Fruit fly (Drosophila melanogaster) whole organism, embryonic: ENCODE measurements around the gene CG7634.

Source experiments
- CG10959 ChIP-seq: fragments of 200-800 bp; sonication (Bioruptor generic); IDR thresholded peaks from 2 replicates; pipeline ENCODE4 v1.3.6; 2022; ENCODE audit warnings: missing biosample characterization, missing genetic modification characterization
- CG12769 ChIP-seq: fragments of 200-800 bp; sonication (Bioruptor generic); optimal IDR thresholded peaks from 2 replicates; lab custom pipeline; 2019; ENCODE audit warnings: missing biosample characterization, mild to moderate bottlenecking, missing genetic modification characterization, moderate library complexity
- CG17385 ChIP-seq: fragments of 200-800 bp; sonication (Bioruptor generic); optimal IDR thresholded peaks from 3 replicates; lab custom pipeline; 2018; ENCODE audit warnings: missing biosample characterization, mild to moderate bottlenecking, missing genetic modification characterization
- CG30020 ChIP-seq: fragments of 200-800 bp; optimal IDR thresholded peaks from 2 replicates; lab custom pipeline; 2019; ENCODE audit warnings: missing biosample characterization, mild to moderate bottlenecking, missing genetic modification characterization, moderate library complexity
- CG30431 ChIP-seq: fragments of 200-800 bp; sonication (Bioruptor generic); optimal IDR thresholded peaks from 2 replicates; lab custom pipeline; 2017; ENCODE audit warnings: missing biosample characterization, missing genetic modification characterization
- CG33213 ChIP-seq: fragments of 200-800 bp; sonication (Bioruptor generic); optimal IDR thresholded peaks from 3 replicates; lab custom pipeline; 2016; ENCODE audit warnings: missing biosample characterization, missing genetic modification characterization
- CG3995 ChIP-seq: fragments of 200-800 bp; sonication (Bioruptor generic); optimal IDR thresholded peaks from 3 replicates; lab custom pipeline; 2016; ENCODE audit warnings: missing biosample characterization, missing genetic modification characterization
- CG4282 ChIP-seq: fragments of 200-800 bp; sonication (Bioruptor generic); optimal IDR thresholded peaks from 2 replicates; lab custom pipeline; 2016; ENCODE audit warnings: missing biosample characterization, missing genetic modification characterization
- CG4617 ChIP-seq: fragments of 200-800 bp; sonication (Bioruptor generic); optimal IDR thresholded peaks from 3 replicates; lab custom pipeline; 2016; ENCODE audit warnings: missing biosample characterization, missing genetic modification characterization, borderline replicate concordance
- CG8281 ChIP-seq: fragments of 200-800 bp; sonication (Bioruptor generic); optimal IDR thresholded peaks from 2 replicates; lab custom pipeline; 2018; ENCODE audit warnings: missing biosample characterization, mild to moderate bottlenecking, missing genetic modification characterization, moderate library complexity
- CG9609 ChIP-seq: fragments of 200-800 bp; sonication (Bioruptor generic); optimal IDR thresholded peaks from 3 replicates; lab custom pipeline; 2016; ENCODE audit warnings: missing biosample characterization, missing genetic modification characterization
- CG9727 ChIP-seq: fragments of 200-800 bp; sonication (Bioruptor generic); optimal IDR thresholded peaks from 3 replicates; lab custom pipeline; 2017; ENCODE audit warnings: missing biosample characterization, mild to moderate bottlenecking, missing genetic modification characterization
- CG9797 ChIP-seq: fragments of 200-800 bp; sonication (Bioruptor generic); optimal IDR thresholded peaks from 3 replicates; lab custom pipeline; 2018; ENCODE audit warnings: missing biosample characterization, mild to moderate bottlenecking, missing genetic modification characterization
- CTCF ChIP-seq: fragments of 200-800 bp; sonication (Bioruptor generic); optimal IDR thresholded peaks from 2 replicates; lab custom pipeline; 2017; ENCODE audit warnings: missing biosample characterization, mild to moderate bottlenecking, missing genetic modification characterization, moderate library complexity
- Dll ChIP-seq: fragments of 200-800 bp; sonication (Bioruptor generic); IDR thresholded peaks from 4 replicates; pipeline ENCODE4 v1.3.6; 2022; ENCODE audit warnings: missing biosample characterization, missing genetic modification characterization; ENCODE audit not compliant: partially characterized antibody
- Dp ChIP-seq: fragments of 200-800 bp; sonication (Bioruptor generic); optimal IDR thresholded peaks from 2 replicates; lab custom pipeline; 2018; ENCODE audit warnings: missing biosample characterization, mild to moderate bottlenecking, missing genetic modification characterization, moderate library complexity
- E2f2 ChIP-seq: fragments of 200-800 bp; sonication (Bioruptor generic); IDR thresholded peaks from 2 replicates; pipeline ENCODE4 v1.3.6; 2022; ENCODE audit warnings: missing biosample characterization, missing genetic modification characterization
- Eip74EF ChIP-seq, 2 experiments: fragments of 200-800 bp in 1 of 2; fragments of >200 bp in 1 of 2; sonication (Bioruptor generic) in 1 of 2; optimal IDR thresholded peaks; 2 replicates each; lab custom pipeline; 2017 to 2019; ENCODE audit warnings: missing biosample characterization in 2 of 2, missing genetic modification characterization in 2 of 2, mild to moderate bottlenecking in 1 of 2, moderate library complexity in 1 of 2
- Ets97D ChIP-seq: fragments of 200-800 bp; sonication (Bioruptor generic); optimal IDR thresholded peaks from 3 replicates; lab custom pipeline; 2016; ENCODE audit warnings: missing biosample characterization, missing genetic modification characterization
- HmgD ChIP-seq: fragments of 200-800 bp; sonication (Bioruptor generic); optimal IDR thresholded peaks from 3 replicates; lab custom pipeline; 2016; ENCODE audit warnings: missing biosample characterization, missing genetic modification characterization
- Jarid2 ChIP-seq: fragments of 200-800 bp; sonication (Bioruptor generic); optimal IDR thresholded peaks from 3 replicates; lab custom pipeline; 2017; ENCODE audit warnings: mild to moderate bottlenecking, missing biosample characterization, missing genetic modification reagents, missing genetic modification characterization
- NK7.1 ChIP-seq: fragments of 200-800 bp; sonication (Bioruptor generic); optimal IDR thresholded peaks from 3 replicates; lab custom pipeline; 2016; ENCODE audit warnings: missing biosample characterization, missing genetic modification characterization
- Opbp ChIP-seq: fragments of 200-800 bp; sonication (Bioruptor generic); IDR thresholded peaks from 3 replicates; pipeline ENCODE4 v1.3.6; 2022; ENCODE audit warnings: missing biosample characterization, missing genetic modification characterization; ENCODE audit not compliant: partially characterized antibody
- Pdp1 ChIP-seq, 2 experiments: fragments of 200-800 bp; sonication (Bioruptor generic); optimal IDR thresholded peaks; 3 replicates each; lab custom pipeline; 2016; ENCODE audit warnings: missing biosample characterization in 2 of 2, missing genetic modification characterization in 2 of 2, mild to moderate bottlenecking in 1 of 2, moderate library complexity in 1 of 2
- Sin3A ChIP-seq: fragments of >200 bp; optimal IDR thresholded peaks from 2 replicates; lab custom pipeline; 2018
- Sry-δ ChIP-seq: fragments of 200-800 bp; sonication (Bioruptor generic); optimal IDR thresholded peaks from 2 replicates; lab custom pipeline; 2016; ENCODE audit warnings: missing biosample characterization, missing genetic modification characterization
- Stat92E ChIP-seq, 3 experiments: fragments of >200 bp in 2 of 3; fragments of 200-800 bp in 1 of 3; sonication (Bioruptor generic) in 1 of 3; optimal IDR thresholded peaks; 2 replicates each; lab custom pipeline; 2017 to 2019; ENCODE audit warnings: missing biosample characterization in 3 of 3, missing genetic modification characterization in 3 of 3, mild to moderate bottlenecking in 1 of 3, moderate library complexity in 1 of 3
- Taf1 ChIP-seq: fragments of 200-800 bp; sonication (Bioruptor generic); IDR thresholded peaks from 2 replicates; pipeline ENCODE4 v1.3.6; 2022; ENCODE audit warnings: missing biosample characterization, missing genetic modification characterization
- ato ChIP-seq: fragments of 200-800 bp; sonication (Bioruptor generic); IDR thresholded peaks from 2 replicates; pipeline ENCODE4 v1.3.6; 2022; ENCODE audit warnings: missing biosample characterization, missing genetic modification characterization; ENCODE audit not compliant: partially characterized antibody
- chinmo ChIP-seq: fragments of 200-800 bp; sonication (Bioruptor generic); IDR thresholded peaks from 4 replicates; pipeline ENCODE4 v1.3.6; 2022; ENCODE audit warnings: missing biosample characterization, missing genetic modification characterization; ENCODE audit not compliant: partially characterized antibody
- crp ChIP-seq, 2 experiments: fragments of 200-800 bp; sonication (Bioruptor generic); optimal IDR thresholded peaks; 2 replicates in 1 of 2; 3 replicates in 1 of 2; lab custom pipeline; 2017; ENCODE audit warnings: missing biosample characterization in 2 of 2, missing genetic modification characterization in 2 of 2, mild to moderate bottlenecking in 1 of 2, moderate library complexity in 1 of 2
- dan ChIP-seq: fragments of 200-800 bp; sonication (Bioruptor generic); IDR thresholded peaks from 2 replicates; pipeline ENCODE4 v1.3.6; 2022; ENCODE audit warnings: missing biosample characterization, missing genetic modification characterization
- dm ChIP-seq: fragments of 200-800 bp; sonication (Bioruptor generic); optimal IDR thresholded peaks from 3 replicates; lab custom pipeline; 2016; ENCODE audit warnings: missing biosample characterization, missing genetic modification characterization
- ems ChIP-seq: fragments of 200-800 bp; sonication (Bioruptor generic); optimal IDR thresholded peaks from 3 replicates; lab custom pipeline; 2016; ENCODE audit warnings: missing biosample characterization, missing genetic modification characterization
- eve ChIP-seq, 2 experiments: fragments of >200 bp; optimal IDR thresholded peaks; 2 replicates each; lab custom pipeline; 2017; ENCODE audit warnings: missing biosample characterization in 2 of 2, missing genetic modification characterization in 2 of 2
- fd64A ChIP-seq: fragments of 200-800 bp; sonication (Bioruptor generic); optimal IDR thresholded peaks from 3 replicates; lab custom pipeline; 2018; ENCODE audit warnings: missing biosample characterization, mild to moderate bottlenecking, missing genetic modification characterization
- gro ChIP-seq: fragments of 200-800 bp; sonication (Bioruptor generic); optimal IDR thresholded peaks from 2 replicates; lab custom pipeline; 2016; ENCODE audit warnings: missing biosample characterization, missing genetic modification characterization
- inv ChIP-seq: fragments of 200-800 bp; sonication (Bioruptor generic); IDR thresholded peaks from 2 replicates; pipeline ENCODE4 v1.3.6; 2022; ENCODE audit warnings: missing biosample characterization, missing genetic modification characterization; ENCODE audit not compliant: partially characterized antibody
- knrl ChIP-seq: fragments of 200-800 bp; sonication (Bioruptor generic); IDR thresholded peaks from 3 replicates; pipeline ENCODE4 v1.3.6; 2022; ENCODE audit warnings: missing biosample characterization, missing genetic modification characterization; ENCODE audit not compliant: partially characterized antibody
- mld ChIP-seq: fragments of 200-800 bp; sonication (Bioruptor generic); IDR thresholded peaks from 3 replicates; pipeline ENCODE4 v1.3.6; 2022; ENCODE audit warnings: missing biosample characterization, missing genetic modification characterization; ENCODE audit not compliant: partially characterized antibody
- nerfin-2 ChIP-seq: fragments of 200-800 bp; sonication (Bioruptor generic); IDR thresholded peaks from 2 replicates; pipeline ENCODE4 v1.3.6; 2022; ENCODE audit warnings: missing biosample characterization, missing genetic modification characterization; ENCODE audit not compliant: partially characterized antibody
- nmo ChIP-seq: fragments of 200-800 bp; sonication (Bioruptor generic); optimal IDR thresholded peaks from 2 replicates; lab custom pipeline; 2018; ENCODE audit warnings: missing biosample characterization, mild to moderate bottlenecking, missing genetic modification characterization, moderate library complexity
- phol ChIP-seq: fragments of 200-800 bp; sonication (Bioruptor generic); optimal IDR thresholded peaks from 3 replicates; lab custom pipeline; 2018; ENCODE audit warnings: missing biosample characterization, mild to moderate bottlenecking, missing genetic modification characterization, moderate library complexity
- pzg ChIP-seq: fragments of 200-800 bp; sonication (Bioruptor generic); optimal IDR thresholded peaks from 3 replicates; lab custom pipeline; 2018; ENCODE audit warnings: missing biosample characterization, mild to moderate bottlenecking, missing genetic modification characterization, moderate library complexity
- ssp ChIP-seq: fragments of 200-800 bp; sonication (Bioruptor generic); IDR thresholded peaks from 2 replicates; pipeline ENCODE4 v1.3.6; 2022; ENCODE audit warnings: missing biosample characterization, missing genetic modification characterization
- stwl ChIP-seq: fragments of 200-800 bp; sonication (Bioruptor generic); optimal IDR thresholded peaks from 3 replicates; lab custom pipeline; 2018; ENCODE audit warnings: missing biosample characterization, mild to moderate bottlenecking, missing genetic modification characterization, moderate library complexity
- tna ChIP-seq: fragments of 200-800 bp; sonication (Bioruptor generic); IDR thresholded peaks from 2 replicates; pipeline ENCODE4 v1.3.6; 2022; ENCODE audit warnings: missing biosample characterization, missing genetic modification characterization; ENCODE audit not compliant: partially characterized antibody
- zen ChIP-seq: fragments of 200-800 bp; sonication (Bioruptor generic); optimal IDR thresholded peaks from 3 replicates; lab custom pipeline; 2018; ENCODE audit warnings: missing biosample characterization, mild to moderate bottlenecking, missing genetic modification characterization, moderate library complexity

The CG7634 gene

dm6 chr3L:21533270-21533948 is 31.8 kb upstream of the CG7634 start, which contains the start of gene Mkrn1 (continued):
- TF ChIP-seq fd64A (GFP tag; lab: Kevin White, UChicago) (no peak), knrl (GFP tag; lab: Robert Waterston, UW) (peak; percentile 58; the same call in 2 of the 3 replicates), CG9609 (GFP tag; lab: Kevin White, UChicago) (no peak), HmgD (GFP tag; lab: Kevin White, UChicago) (peak; percentile 44), Dll (GFP tag; lab: Robert Waterston, UW) (peak; percentile 63; the same call in 3 of the 4 replicates), ssp (no peak), Sry-δ (GFP tag; lab: Kevin White, UChicago) (peak; percentile 46), CG10959 (GFP tag; lab: Robert Waterston, UW) (no peak), ato (peak; percentile 79), CG9727 (GFP tag; lab: Kevin White, UChicago) (no peak), Stat92E (GFP tag; optimal IDR thresholded peaks at IDR 0.05; lab: Kevin White, UChicago) (peak in 1 of 3 experiments; percentile 58), crp (GFP tag; optimal IDR thresholded peaks at IDR 0.05; lab: Kevin White, UChicago) (peak in 1 of 2 experiments; percentile 1), dan (GFP tag; lab: Robert Waterston, UW) (no peak), eve (GFP tag; optimal IDR thresholded peaks at IDR 0.05; lab: Kevin White, UChicago) (no peak), CG3995 (GFP tag; lab: Kevin White, UChicago) (peak; percentile 43), CG30020 (tag; lab: Kevin White, UChicago) (peak; percentile 96), Eip74EF (GFP tag; optimal IDR thresholded peaks at IDR 0.05; lab: Kevin White, UChicago) (no peak), phol (tag; lab: Kevin White, UChicago) (peak; percentile 13), Dp (peak; percentile 38), gro (GFP tag; lab: Kevin White, UChicago) (peak; percentile 35), Sin3A (peak; percentile 26), NK7.1 (GFP tag; lab: Kevin White, UChicago) (no peak), zen (tag; lab: Kevin White, UChicago) (peak; percentile 4), CG12769 (tag; lab: Kevin White, UChicago) (no peak), E2f2 (GFP tag; lab: Robert Waterston, UW) (peak; percentile 44), nerfin-2 (peak; percentile 88), chinmo (GFP tag; lab: Robert Waterston, UW) (0 out of 4 replicates have a peak, but pooled peaks have one; percentile 71), mld (GFP tag; lab: Robert Waterston, UW) (peak; percentile 78), Taf1 (no peak), CG9797 (GFP tag; lab: Kevin White, UChicago) (peak; percentile 81), pzg (GFP tag; lab: Kevin White, UChicago) (peak; percentile 72), tna (peak; percentile 94), CG30431 (no peak), CG4282 (GFP tag; lab: Kevin White, UChicago) (no peak), Jarid2 (no peak), stwl (tag; lab: Kevin White, UChicago) (peak; percentile 78), nmo (GFP tag; lab: Kevin White, UChicago) (peak; percentile 33), CG8281 (tag; lab: Kevin White, UChicago) (no peak), inv (peak; percentile 58; the same call in 1 of the 2 replicates), dm (GFP tag; lab: Kevin White, UChicago) (no peak), ems (GFP tag; lab: Kevin White, UChicago) (no peak), Opbp (GFP tag; lab: Robert Waterston, UW) (peak; percentile 79), CTCF (GFP tag; lab: Kevin White, UChicago) (peak; percentile 12), Pdp1 (GFP tag; optimal IDR thresholded peaks at IDR 0.05; lab: Kevin White, UChicago) (peak in 1 of 2 experiments; percentile 21), CG4617 (peak; percentile 96), CG17385 (GFP tag; lab: Kevin White, UChicago) (no peak), Ets97D (GFP tag; lab: Kevin White, UChicago) (peak; percentile 31), CG33213 (GFP tag; lab: Kevin White, UChicago) (peak; percentile 66)
